Worm (Caenorhabditis elegans) whole organism, mixed stage, embryonic: ENCODE results near the gene srz-10.

ENCODE experiments used
- M03D4.4 ChIP-seq: sonication (generic microtip); optimal IDR thresholded peaks from 2 replicates; lab custom pipeline; 2017; ENCODE audit warnings: mild to moderate bottlenecking, missing genetic modification characterization, missing compliant biosample characterization
- bed-3 ChIP-seq: fragments of 200-800 bp; sonication (Bioruptor generic); optimal IDR thresholded peaks from 3 replicates; lab custom pipeline; 2018; ENCODE audit warnings: mild to moderate bottlenecking, missing genetic modification characterization, moderate library complexity, missing compliant biosample characterization
- blmp-1 ChIP-seq: fragments of 150-350 bp; optimal IDR thresholded peaks from 2 replicates; lab custom pipeline; 2014; ENCODE audit warnings: missing biosample characterization, missing genetic modification characterization
- ceh-39 ChIP-seq: fragments of 150-350 bp; optimal IDR thresholded peaks from 2 replicates; lab custom pipeline; 2014; ENCODE audit warnings: missing biosample characterization, missing genetic modification characterization
- ceh-43 ChIP-seq: fragments of 200-800 bp; sonication (Bioruptor generic); optimal IDR thresholded peaks from 2 replicates; lab custom pipeline; 2018; ENCODE audit warnings: mild to moderate bottlenecking, missing genetic modification characterization, moderate library complexity, missing compliant biosample characterization
- ces-1 ChIP-seq: fragments of 150-350 bp; optimal IDR thresholded peaks from 2 replicates; lab custom pipeline; 2014; ENCODE audit warnings: missing biosample characterization, missing genetic modification reagents, missing genetic modification characterization
- cnd-1 ChIP-seq: fragments of 200-800 bp; sonication (Bioruptor generic); optimal IDR thresholded peaks from 2 replicates; lab custom pipeline; 2018; ENCODE audit warnings: mild to moderate bottlenecking, missing genetic modification characterization, missing compliant biosample characterization
- drap-1 ChIP-seq: fragments of 200-800 bp; sonication (Bioruptor generic); optimal IDR thresholded peaks from 3 replicates; lab custom pipeline; 2018; ENCODE audit warnings: mild to moderate bottlenecking, missing genetic modification characterization, missing compliant biosample characterization
- elt-1 ChIP-seq: sonication (generic microtip); optimal IDR thresholded peaks from 2 replicates; lab custom pipeline; 2017; ENCODE audit warnings: missing genetic modification characterization, mild to moderate bottlenecking, missing compliant biosample characterization, antibody characterized with exemption, moderate library complexity, borderline replicate concordance; ENCODE audit not compliant: insufficient read depth
- elt-3 ChIP-seq: fragments of 150-350 bp; optimal IDR thresholded peaks from 2 replicates; lab custom pipeline; 2014; ENCODE audit warnings: missing biosample characterization, missing genetic modification characterization
- flh-1 ChIP-seq: fragments of 200-800 bp; sonication (Bioruptor generic); optimal IDR thresholded peaks from 2 replicates; lab custom pipeline; 2018; ENCODE audit warnings: mild to moderate bottlenecking, missing genetic modification characterization, moderate library complexity, missing compliant biosample characterization
- ham-2 ChIP-seq: fragments of 200-800 bp; sonication (Bioruptor generic); optimal IDR thresholded peaks from 2 replicates; lab custom pipeline; 2018; ENCODE audit warnings: mild to moderate bottlenecking, missing genetic modification characterization, missing compliant biosample characterization
- hlh-1 ChIP-seq: fragments of 150-350 bp; optimal IDR thresholded peaks from 2 replicates; lab custom pipeline; 2014; ENCODE audit warnings: missing biosample characterization, missing genetic modification reagents, missing genetic modification characterization
- lin-13 ChIP-seq: fragments of 150-350 bp; optimal IDR thresholded peaks from 2 replicates; lab custom pipeline; 2014; ENCODE audit warnings: missing biosample characterization, missing genetic modification characterization
- lin-32 ChIP-seq: fragments of 200-800 bp; sonication (Bioruptor generic); optimal IDR thresholded peaks from 2 replicates; lab custom pipeline; 2018; ENCODE audit warnings: mild to moderate bottlenecking, missing genetic modification characterization, missing compliant biosample characterization
- lsy-2 ChIP-seq: fragments of 150-350 bp; optimal IDR thresholded peaks from 2 replicates; lab custom pipeline; 2014; ENCODE audit warnings: missing biosample characterization, missing genetic modification characterization
- mab-5 ChIP-seq: fragments of 150-350 bp; optimal IDR thresholded peaks from 2 replicates; lab custom pipeline; 2014; ENCODE audit warnings: missing biosample characterization, missing genetic modification characterization
- mep-1 ChIP-seq: fragments of 150-350 bp; optimal IDR thresholded peaks from 2 replicates; lab custom pipeline; 2017; ENCODE audit warnings: missing biosample characterization, missing genetic modification reagents, missing genetic modification characterization, inconsistent platforms
- mls-2 ChIP-seq: sonication (generic microtip); optimal IDR thresholded peaks from 2 replicates; lab custom pipeline; 2016; ENCODE audit warnings: mild to moderate bottlenecking, missing genetic modification characterization, moderate library complexity, missing compliant biosample characterization
- nhr-12 ChIP-seq: fragments of 150-350 bp; optimal IDR thresholded peaks from 2 replicates; lab custom pipeline; 2014; ENCODE audit warnings: missing biosample characterization, missing genetic modification characterization
- nhr-2 ChIP-seq: fragments of 150-350 bp; optimal IDR thresholded peaks from 2 replicates; lab custom pipeline; 2014; ENCODE audit warnings: missing biosample characterization, missing genetic modification characterization
- nhr-237 ChIP-seq: fragments of 150-350 bp; optimal IDR thresholded peaks from 2 replicates; lab custom pipeline; 2014; ENCODE audit warnings: missing biosample characterization, missing genetic modification characterization
- nhr-28 ChIP-seq: fragments of 150-350 bp; optimal IDR thresholded peaks from 2 replicates; lab custom pipeline; 2014; ENCODE audit warnings: missing biosample characterization, missing genetic modification characterization
- nhr-76 ChIP-seq: sonication (generic microtip); optimal IDR thresholded peaks from 2 replicates; lab custom pipeline; 2017; ENCODE audit warnings: missing biosample characterization, missing genetic modification characterization
- pha-4 ChIP-seq: fragments of 150-350 bp; optimal IDR thresholded peaks from 2 replicates; lab custom pipeline; 2018; ENCODE audit warnings: missing biosample characterization, missing genetic modification reagents, missing genetic modification characterization
- snpc-4 ChIP-seq: fragments of 150-350 bp; optimal IDR thresholded peaks from 2 replicates; lab custom pipeline; 2014; ENCODE audit warnings: missing biosample characterization, missing genetic modification characterization
- sptf-1 ChIP-seq: sonication (generic microtip); optimal IDR thresholded peaks from 2 replicates; lab custom pipeline; 2017; ENCODE audit warnings: mild to moderate bottlenecking, missing genetic modification characterization, moderate library complexity, missing compliant biosample characterization
- tbx-8 ChIP-seq: fragments of 200-800 bp; sonication (Bioruptor generic); optimal IDR thresholded peaks from 2 replicates; lab custom pipeline; 2018; ENCODE audit warnings: mild to moderate bottlenecking, missing genetic modification characterization, moderate library complexity, missing compliant biosample characterization
- unc-39 ChIP-seq: fragments of 150-350 bp; optimal IDR thresholded peaks from 2 replicates; lab custom pipeline; 2014; ENCODE audit warnings: missing biosample characterization, missing genetic modification characterization
- unc-62 ChIP-seq: fragments of 150-350 bp; optimal IDR thresholded peaks from 2 replicates; lab custom pipeline; 2014; ENCODE audit warnings: missing biosample characterization, missing genetic modification reagents, missing genetic modification characterization
- ztf-11 ChIP-seq: fragments of 150-350 bp; optimal IDR thresholded peaks from 2 replicates; lab custom pipeline; 2014; ENCODE audit warnings: missing biosample characterization, missing genetic modification characterization

Gene srz-10

DNA sequence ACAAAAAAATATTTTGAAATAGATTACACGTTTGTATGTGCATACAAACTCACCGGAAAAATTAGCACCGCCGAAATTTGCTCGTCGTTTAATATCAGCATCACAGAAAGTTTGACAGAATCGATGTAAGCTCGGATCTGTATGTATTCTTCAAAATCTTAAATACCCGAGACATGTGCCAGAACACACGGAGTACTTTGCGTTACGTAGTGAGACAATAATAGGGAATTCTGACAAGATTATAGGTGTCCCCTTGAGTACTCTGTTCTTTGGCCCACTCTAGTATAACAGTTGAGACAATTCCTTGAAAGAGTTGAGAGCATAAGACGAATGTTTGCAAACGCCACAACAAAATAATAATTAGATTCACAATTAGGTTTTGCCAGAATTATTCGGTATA, 5.3 kb downstream of the srz-10 start, which contains the start of gene srx-48:
srx-48 (minus strand) TSS at position 101 of the 400 bp plus-strand sequence.
- TF ChIP-seq lin-13 (tag; lab: Kevin White, UChicago) (no peak), ceh-43 (GFP tag; lab: Kevin White, UChicago) (no peak), blmp-1 (tag; lab: Kevin White, UChicago) (no peak), mep-1 (tag; lab: Kevin White, UChicago) (no peak), cnd-1 (tag; lab: Kevin White, UChicago) (no peak), ztf-11 (no peak), nhr-237 (tag; lab: Kevin White, UChicago) (no peak), snpc-4 (tag; lab: Kevin White, UChicago) (no peak), elt-3 (tag; lab: Kevin White, UChicago) (no peak), M03D4.4 (tag; lab: Kevin White, UChicago) (no peak), nhr-12 (tag; lab: Kevin White, UChicago) (no peak), lsy-2 (tag; lab: Kevin White, UChicago) (no peak), flh-1 (no peak), ceh-39 (tag; lab: Kevin White, UChicago) (no peak), sptf-1 (tag; lab: Kevin White, UChicago) (no peak), drap-1 (GFP tag; lab: Kevin White, UChicago) (no peak), mab-5 (no peak), elt-1 (no peak)

ce11 chrV:15298597-15298996, 10.3 kb downstream of the srz-10 start, which contains the start of gene cpr-3:
TSS of gene cpr-3 (minus strand) at chrV:15298700.
- TF ChIP-seq drap-1 (GFP tag; lab: Kevin White, UChicago) = no peak
- no peak for TF ChIP-seq nhr-2 (tag; lab: Kevin White, UChicago)
- no peak for TF ChIP-seq lin-13 (tag; lab: Kevin White, UChicago)
- no peak for TF ChIP-seq unc-62 (GFP tag; lab: Kevin White, UChicago)
- no peak for TF ChIP-seq nhr-76 (tag; lab: Kevin White, UChicago)
- TF ChIP-seq snpc-4 (tag; lab: Kevin White, UChicago) = no peak
- TF ChIP-seq M03D4.4 (tag; lab: Kevin White, UChicago) = no peak
- TF ChIP-seq elt-1 = no peak
- no peak for TF ChIP-seq bed-3 (GFP tag; lab: Kevin White, UChicago)
- no peak for TF ChIP-seq lin-32 (GFP tag; lab: Kevin White, UChicago)
- TF ChIP-seq lsy-2 (tag; lab: Kevin White, UChicago) = no peak
- TF ChIP-seq hlh-1 = no peak
- no peak for TF ChIP-seq pha-4
- no peak for TF ChIP-seq tbx-8

DNA sequence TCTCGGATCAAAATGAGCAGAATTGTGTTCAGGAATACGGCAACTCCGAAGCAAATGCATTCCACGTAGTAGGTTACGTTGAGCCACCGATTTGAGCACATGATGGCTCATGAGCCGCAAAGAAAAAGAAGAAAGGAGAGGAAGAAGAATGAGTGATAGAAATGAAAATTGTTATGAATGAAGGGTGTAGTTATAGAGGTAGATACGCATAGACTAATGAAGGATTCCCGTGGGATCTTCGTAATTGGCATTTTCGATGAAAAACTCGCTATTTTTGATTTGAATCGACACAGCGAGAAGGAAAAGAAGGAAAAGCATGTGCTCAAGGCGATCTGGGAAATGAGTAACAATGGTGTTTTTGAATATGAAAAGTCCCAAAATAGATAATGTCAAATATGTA, 15.0 kb downstream of the srz-10 start, which contains the start of gene str-96:
str-96 (minus strand) TSS at position 101 of the 400 bp plus-strand sequence.
- TF ChIP-seq nhr-76 (tag; lab: Kevin White, UChicago) (no peak), cnd-1 (tag; lab: Kevin White, UChicago) (no peak), lsy-2 (tag; lab: Kevin White, UChicago) (no peak), mab-5 (no peak), mls-2 (tag; lab: Kevin White, UChicago) (no peak), nhr-237 (tag; lab: Kevin White, UChicago) (no peak), lin-32 (GFP tag; lab: Kevin White, UChicago) (no peak)

DNA sequence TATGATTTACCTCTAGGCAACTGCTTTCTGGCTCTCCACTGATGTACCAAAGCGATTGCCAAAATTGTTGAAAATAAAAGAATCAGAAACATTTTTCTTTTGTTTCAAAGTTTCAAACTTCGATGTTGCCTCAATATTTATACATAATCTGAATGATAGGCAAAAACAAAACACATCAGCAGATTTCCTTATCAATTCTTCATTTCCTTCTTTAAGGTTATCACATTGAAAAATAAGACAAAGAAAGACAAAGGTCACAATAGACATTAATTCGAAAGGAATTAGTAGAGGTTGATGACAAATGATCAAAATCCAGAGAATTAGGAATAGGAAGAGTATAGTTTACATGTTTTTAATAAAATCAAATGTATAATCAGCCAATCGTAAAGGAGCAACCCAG, 17.9 kb downstream of the srz-10 start, which contains the start of gene cyp-34A2:
cyp-34A2 (minus strand) TSS at position 101 of the 400 bp plus-strand sequence.
- TF ChIP-seq nhr-2 (tag; lab: Kevin White, UChicago) (no peak), ceh-39 (tag; lab: Kevin White, UChicago) (no peak), ces-1 (GFP tag; lab: Kevin White, UChicago) (no peak), elt-3 (tag; lab: Kevin White, UChicago) (no peak), nhr-28 (tag; lab: Kevin White, UChicago) (no peak), M03D4.4 (tag; lab: Kevin White, UChicago) (no peak), ham-2 (GFP tag; lab: Kevin White, UChicago) (no peak), unc-62 (GFP tag; lab: Kevin White, UChicago) (no peak), unc-39 (tag; lab: Kevin White, UChicago) (no peak), tbx-8 (no peak), ceh-43 (GFP tag; lab: Kevin White, UChicago) (no peak), cnd-1 (tag; lab: Kevin White, UChicago) (no peak)

DNA sequence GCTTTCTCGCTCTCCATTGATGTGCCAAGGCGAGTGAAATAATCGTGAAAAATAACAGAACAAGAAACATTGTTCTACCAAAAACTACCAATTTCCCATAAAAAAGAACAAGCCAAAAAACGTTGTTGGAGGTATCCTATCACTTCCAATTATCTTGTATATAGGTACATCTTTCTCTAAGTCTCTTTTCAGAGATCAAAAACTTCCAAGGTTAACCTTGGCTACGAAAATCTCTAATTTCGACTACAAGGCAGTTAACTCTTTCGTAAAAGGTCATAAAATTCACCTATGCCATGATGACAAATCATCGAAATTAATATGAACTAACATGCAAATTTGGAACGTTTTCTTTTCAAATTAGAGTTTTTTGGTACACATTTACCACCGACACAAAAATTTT, 21.0 kb downstream of the srz-10 start, which contains the start of gene cyp-34A1:
cyp-34A1 (minus strand) TSS at position 101 of the 400 bp plus-strand sequence.
- TF ChIP-seq ham-2 (GFP tag; lab: Kevin White, UChicago) = no peak
